Fruit fly (Drosophila melanogaster) whole organism, prepupa: ENCODE data around the gene CG11584.

Source experiments
- CG10631 ChIP-seq: fragments of 200-800 bp; sonication (Bioruptor generic); optimal IDR thresholded peaks from 2 replicates; lab custom pipeline; 2016; ENCODE audit warnings: missing biosample characterization, missing genetic modification characterization
- CG10669 ChIP-seq: fragments of 200-800 bp; sonication (Bioruptor generic); optimal IDR thresholded peaks from 3 replicates; lab custom pipeline; 2018; ENCODE audit warnings: missing biosample characterization, mild to moderate bottlenecking, missing genetic modification characterization, moderate library complexity
- CG11902 ChIP-seq: fragments of 200-800 bp; sonication (Bioruptor generic); optimal IDR thresholded peaks from 3 replicates; lab custom pipeline; 2016; ENCODE audit warnings: missing biosample characterization, missing genetic modification characterization
- CG1621 ChIP-seq: fragments of 200-800 bp; sonication (Bioruptor generic); optimal IDR thresholded peaks from 3 replicates; lab custom pipeline; 2018; ENCODE audit warnings: missing biosample characterization, mild to moderate bottlenecking, missing genetic modification characterization
- CG6163 ChIP-seq: fragments of 200-800 bp; sonication (Bioruptor generic); IDR thresholded peaks from 3 replicates; pipeline ENCODE4 v1.3.6; 2022; ENCODE audit warnings: missing biosample characterization, missing genetic modification characterization
- CG6792 ChIP-seq: fragments of 200-800 bp; sonication (Bioruptor generic); optimal IDR thresholded peaks from 3 replicates; lab custom pipeline; 2016; ENCODE audit warnings: missing biosample characterization, missing genetic modification characterization
- CG6808 ChIP-seq: fragments of 200-800 bp; sonication (Bioruptor generic); optimal IDR thresholded peaks from 3 replicates; lab custom pipeline; 2017; ENCODE audit warnings: missing biosample characterization, missing genetic modification characterization, mild to moderate bottlenecking, moderate library complexity, missing genetic modification reagents
- CG6854 ChIP-seq: fragments of 200-800 bp; sonication (Bioruptor generic); optimal IDR thresholded peaks from 2 replicates; lab custom pipeline; 2017; ENCODE audit warnings: missing biosample characterization, mild to moderate bottlenecking, missing genetic modification characterization
- CG7368 ChIP-seq: fragments of 200-800 bp; sonication (Bioruptor generic); optimal IDR thresholded peaks from 3 replicates; lab custom pipeline; 2016; ENCODE audit warnings: missing biosample characterization, missing genetic modification characterization
- CG8119 ChIP-seq: fragments of 200-800 bp; sonication (Bioruptor generic); IDR thresholded peaks from 3 replicates; pipeline ENCODE4 v1.3.6; 2022; ENCODE audit warnings: missing biosample characterization, missing genetic modification characterization
- CG8632 ChIP-seq: fragments of 200-800 bp; sonication (Bioruptor generic); optimal IDR thresholded peaks from 3 replicates; lab custom pipeline; 2016; ENCODE audit warnings: missing biosample characterization, missing genetic modification characterization
- Eip78C ChIP-seq: fragments of 200-800 bp; sonication (Bioruptor generic); peaks from one replicate; lab custom pipeline; 2016; ENCODE audit warnings: missing biosample characterization, missing genetic modification characterization
- Ets21C ChIP-seq: fragments of 200-800 bp; sonication (Bioruptor generic); optimal IDR thresholded peaks from 3 replicates; lab custom pipeline; 2016; ENCODE audit warnings: missing biosample characterization, missing genetic modification characterization
- Ets96B ChIP-seq: fragments of 200-800 bp; optimal IDR thresholded peaks from 2 replicates; lab custom pipeline; 2019; ENCODE audit warnings: missing biosample characterization, mild to moderate bottlenecking, missing genetic modification characterization, moderate library complexity
- Hr39 ChIP-seq: fragments of 200-800 bp; sonication (Bioruptor generic); optimal IDR thresholded peaks from 2 replicates; lab custom pipeline; 2016; ENCODE audit warnings: missing biosample characterization, missing genetic modification characterization
- Hr4 ChIP-seq: fragments of 200-800 bp; sonication (Bioruptor generic); optimal IDR thresholded peaks from 3 replicates; lab custom pipeline; 2016; ENCODE audit warnings: missing biosample characterization, missing genetic modification characterization
- Lpt ChIP-seq: fragments of 200-800 bp; sonication (Bioruptor generic); optimal IDR thresholded peaks from 3 replicates; lab custom pipeline; 2016; ENCODE audit warnings: missing biosample characterization, missing genetic modification characterization
- Met ChIP-seq: fragments of 200-800 bp; sonication (Bioruptor generic); optimal IDR thresholded peaks from 3 replicates; lab custom pipeline; 2016; ENCODE audit warnings: missing biosample characterization, missing genetic modification characterization
- Smox ChIP-seq: fragments of 200-800 bp; sonication (Bioruptor generic); optimal IDR thresholded peaks from 3 replicates; lab custom pipeline; 2016; ENCODE audit warnings: missing biosample characterization, missing genetic modification characterization
- Sox102F ChIP-seq: fragments of 200-800 bp; sonication (Bioruptor generic); optimal IDR thresholded peaks from 2 replicates; lab custom pipeline; 2016; ENCODE audit warnings: missing biosample characterization, mild to moderate bottlenecking, missing genetic modification characterization
- Sox15 ChIP-seq: fragments of 200-800 bp; sonication (Bioruptor generic); optimal IDR thresholded peaks from 3 replicates; lab custom pipeline; 2016; ENCODE audit warnings: missing biosample characterization, missing genetic modification characterization
- achi ChIP-seq: fragments of 200-800 bp; sonication (Bioruptor generic); optimal IDR thresholded peaks from 3 replicates; lab custom pipeline; 2016; ENCODE audit warnings: missing biosample characterization, missing genetic modification characterization
- acj6 ChIP-seq: fragments of 200-800 bp; sonication (Bioruptor generic); optimal IDR thresholded peaks from 3 replicates; lab custom pipeline; 2016; ENCODE audit warnings: missing biosample characterization, missing genetic modification characterization
- cyc ChIP-seq: fragments of 200-800 bp; sonication (Bioruptor generic); optimal IDR thresholded peaks from 3 replicates; lab custom pipeline; 2016; ENCODE audit warnings: missing biosample characterization, missing genetic modification characterization
- dac ChIP-seq: fragments of 200-800 bp; sonication (Bioruptor generic); optimal IDR thresholded peaks from 2 replicates; lab custom pipeline; 2017; ENCODE audit warnings: missing biosample characterization, mild to moderate bottlenecking, missing genetic modification characterization
- dsx ChIP-seq: fragments of 200-800 bp; optimal IDR thresholded peaks from 3 replicates; lab custom pipeline; 2019; ENCODE audit warnings: missing biosample characterization, mild to moderate bottlenecking, missing genetic modification characterization, moderate library complexity; ENCODE audit not compliant: poor library complexity, severe bottlenecking
- eg ChIP-seq: fragments of 200-800 bp; sonication (Bioruptor generic); IDR thresholded peaks from 3 replicates; pipeline ENCODE4 v1.3.6; 2022; ENCODE audit warnings: missing biosample characterization, missing genetic modification characterization
- fkh ChIP-seq: fragments of 200-800 bp; sonication (Bioruptor generic); optimal IDR thresholded peaks from 3 replicates; lab custom pipeline; 2017; ENCODE audit warnings: missing biosample characterization, mild to moderate bottlenecking, missing genetic modification characterization, moderate library complexity
- lz ChIP-seq: fragments of 200-800 bp; sonication (Bioruptor generic); optimal IDR thresholded peaks from 3 replicates; lab custom pipeline; 2016; ENCODE audit warnings: missing biosample characterization, missing genetic modification characterization
- net ChIP-seq: fragments of 200-800 bp; sonication (Bioruptor generic); optimal IDR thresholded peaks from 3 replicates; lab custom pipeline; 2016; ENCODE audit warnings: missing biosample characterization, missing genetic modification characterization
- salr ChIP-seq, 2 experiments: fragments of 200-800 bp; sonication (Bioruptor generic); optimal IDR thresholded peaks; 3 replicates each; lab custom pipeline; 2016 to 2018; ENCODE audit warnings: missing biosample characterization in 2 of 2, missing genetic modification characterization in 2 of 2, mild to moderate bottlenecking in 1 of 2
- spab ChIP-seq: fragments of 200-800 bp; sonication (Bioruptor generic); optimal IDR thresholded peaks from 2 replicates; lab custom pipeline; 2017; ENCODE audit warnings: missing biosample characterization, mild to moderate bottlenecking, missing genetic modification characterization, missing genetic modification reagents
- svp ChIP-seq: fragments of 200-800 bp; sonication (Bioruptor generic); peaks from one replicate; lab custom pipeline; 2016; ENCODE audit warnings: missing biosample characterization, missing genetic modification characterization
- vri ChIP-seq: fragments of 200-800 bp; sonication (Bioruptor generic); optimal IDR thresholded peaks from 3 replicates; lab custom pipeline; 2016; ENCODE audit warnings: missing biosample characterization, mild to moderate bottlenecking, missing genetic modification characterization

Gene CG11584

DNA sequence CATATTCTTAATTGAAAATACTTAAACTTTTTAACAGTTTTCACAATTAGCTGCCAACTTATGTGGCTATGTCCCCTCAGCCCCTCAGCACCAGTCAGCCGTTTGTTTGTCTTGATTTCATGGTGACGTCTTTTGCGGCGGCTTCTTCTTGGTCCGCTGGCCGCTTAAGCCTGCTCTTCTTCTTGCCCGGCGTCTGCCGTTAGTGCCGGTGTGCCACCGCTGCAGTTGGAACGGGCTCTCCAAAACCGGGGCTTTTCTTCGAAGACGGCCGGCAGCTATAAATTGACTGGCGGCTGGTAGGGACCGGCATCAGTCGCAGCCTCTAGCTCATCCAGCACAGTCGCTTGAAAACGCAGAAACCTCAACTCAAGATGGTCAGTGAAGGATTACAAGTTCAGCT is 6.4 kb upstream of the CG11584 start, which contains the start of gene CG1368:
Gene CG1368, plus strand, starts transcription at position 301 of the 400 bp plus-strand sequence.
- TF ChIP-seq fkh (GFP tag; lab: Kevin White, UChicago) (no peak), lz (GFP tag; lab: Kevin White, UChicago) (no peak), acj6 (no peak), CG8632 (GFP tag; lab: Kevin White, UChicago) (no peak)

DNA sequence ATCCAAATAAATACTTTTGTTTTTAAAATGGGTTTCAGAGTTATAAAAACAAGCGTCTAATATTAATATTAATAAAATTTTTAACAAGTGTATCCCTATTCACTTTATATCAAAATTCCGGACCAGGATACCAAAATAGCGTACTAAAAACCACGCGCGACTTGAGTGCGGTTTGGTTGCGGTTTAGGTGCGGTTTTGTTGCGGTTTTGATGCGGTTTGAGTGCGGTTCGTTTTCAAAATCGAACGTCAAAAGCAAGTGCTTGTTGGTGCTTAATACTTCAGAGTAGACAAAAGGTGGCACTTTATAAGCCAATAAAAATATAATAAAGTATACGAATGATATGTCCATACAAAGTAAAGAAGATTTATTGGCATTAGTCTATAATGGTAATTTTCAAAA is 5.2 kb upstream of the CG11584 start:
- TF ChIP-seq Ets21C (GFP tag; lab: Kevin White, UChicago) (no peak), CG6792 (GFP tag; lab: Kevin White, UChicago) (no peak)

- TF ChIP-seq svp (GFP tag; lab: Kevin White, UChicago) (peak; percentile 4), spab (no peak)
These were observed 4.2 kb upstream of the CG11584 start, which contains the start of gene CG11581 for dm6 chrX:14176623-14177022. Gene CG11581 (plus strand): TSS chrX:14176923.

DNA sequence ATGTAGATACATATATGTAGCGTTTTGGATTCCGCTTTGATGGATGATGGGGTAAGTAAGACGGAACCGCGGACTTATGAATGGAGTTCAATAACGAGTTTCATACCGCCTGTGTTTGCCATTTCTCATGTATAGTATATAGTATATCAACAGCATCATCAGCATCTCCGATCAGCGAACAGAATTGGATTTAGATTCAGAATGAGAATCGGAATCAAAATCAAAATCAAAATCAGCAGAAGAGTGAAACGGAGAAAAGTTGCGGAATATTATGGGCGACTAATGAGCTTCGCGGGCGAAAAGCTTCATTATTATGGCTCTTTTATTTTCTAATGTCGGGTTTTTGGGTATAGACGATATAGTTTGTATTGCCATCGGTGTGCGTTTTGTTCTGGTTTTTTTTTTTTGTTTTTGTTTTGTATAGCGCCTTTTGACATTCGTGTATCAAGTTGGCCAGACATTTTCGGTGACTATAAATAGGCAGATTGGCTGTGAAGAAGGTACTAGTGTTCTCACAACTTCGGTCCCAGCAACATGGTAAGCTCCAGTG is 3.3 kb downstream of the CG11584 start, which contains the start of gene CG32603:
Gene CG32603, plus strand, starts transcription at position 500 of the 550 bp plus-strand sequence.
- TF ChIP-seq achi (GFP tag; lab: Kevin White, UChicago) (no peak), CG10631 (no peak), salr (GFP tag; optimal IDR thresholded peaks at IDR 0.05; lab: Kevin White, UChicago) (no peak), cyc (GFP tag; lab: Kevin White, UChicago) (no peak), Eip78C (GFP tag; lab: Kevin White, UChicago) (no peak), CG11902 (GFP tag; lab: Kevin White, UChicago) (no peak), CG6808 (GFP tag; lab: Kevin White, UChicago) (no peak), eg (GFP tag; lab: Robert Waterston, UW) (no peak), Ets21C (GFP tag; lab: Kevin White, UChicago) (no peak), CG6163 (no peak), dac (GFP tag; lab: Kevin White, UChicago) (no peak), lz (GFP tag; lab: Kevin White, UChicago) (no peak), Smox (GFP tag; lab: Kevin White, UChicago) (no peak), CG7368 (GFP tag; lab: Kevin White, UChicago) (no peak), Met (GFP tag; lab: Kevin White, UChicago) (no peak)

DNA sequence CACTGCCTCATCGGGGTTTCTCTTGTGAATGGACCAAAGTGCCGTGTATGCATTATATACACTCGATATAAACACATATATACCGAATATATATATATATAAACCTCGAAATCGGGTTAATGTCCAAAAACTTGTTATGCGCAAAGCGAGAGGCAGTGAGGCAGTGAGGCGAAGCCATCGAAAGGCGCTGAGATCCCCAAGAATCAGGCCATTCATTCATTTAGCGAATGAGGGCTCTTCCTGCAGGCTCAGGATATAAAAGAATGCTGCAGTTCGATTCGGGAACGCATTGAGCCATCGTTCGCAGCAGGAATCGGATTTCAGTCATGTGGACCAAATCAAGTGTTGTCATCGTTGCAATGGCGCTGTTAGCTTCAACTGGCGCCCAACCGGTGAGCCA is 6.1 kb downstream of the CG11584 start, which contains the start of gene CG12481:
Gene CG12481, plus strand, starts transcription at position 301 of the 400 bp plus-strand sequence.
- TF ChIP-seq CG6808 (GFP tag; lab: Kevin White, UChicago): no peak
- no peak for TF ChIP-seq Hr39 (GFP tag; lab: Kevin White, UChicago)
- no peak for TF ChIP-seq CG10631
- no peak for TF ChIP-seq CG8119 (GFP tag; lab: Robert Waterston, UW)
- no peak for TF ChIP-seq CG1621 (tag; lab: Kevin White, UChicago)
- no peak for TF ChIP-seq CG11902 (GFP tag; lab: Kevin White, UChicago)
- no peak for TF ChIP-seq CG10669 (GFP tag; lab: Kevin White, UChicago)
- TF ChIP-seq Smox (GFP tag; lab: Kevin White, UChicago): no peak
- no peak for TF ChIP-seq Lpt (GFP tag; lab: Kevin White, UChicago)
- TF ChIP-seq Hr4 (GFP tag; lab: Kevin White, UChicago): no peak
- TF ChIP-seq vri: no peak
- TF ChIP-seq net (GFP tag; lab: Kevin White, UChicago): no peak
- no peak for TF ChIP-seq Ets96B
- no peak for TF ChIP-seq spab

dm6 chrX:14189216-14189615 is 8.4 kb downstream of the CG11584 start, which contains the start of gene CG11585:
Gene CG11585 (plus strand): TSS chrX:14189516.
- TF ChIP-seq dsx (GFP tag; lab: Kevin White, UChicago) (no peak), Smox (GFP tag; lab: Kevin White, UChicago) (no peak), Sox102F (GFP tag; lab: Kevin White, UChicago) (no peak), salr (GFP tag; optimal IDR thresholded peaks at IDR 0.05; lab: Kevin White, UChicago) (no peak), svp (GFP tag; lab: Kevin White, UChicago) (no peak), CG6854 (GFP tag; lab: Kevin White, UChicago) (no peak), Sox15 (no peak), CG7368 (GFP tag; lab: Kevin White, UChicago) (no peak)
